Fruit fly (Drosophila melanogaster): Measurements from ENCODE around the gene mid.

mid gene

dm6 chr2L:5421570-5422004 is 39.9 kb upstream of the mid start:
- TF ChIP-seq CG31224 (GFP tag; IDR thresholded peaks at IDR 0.05) (no peak), Hand (GFP tag; optimal IDR thresholded peaks at IDR 0.05) (no peak), phol (tag; optimal IDR thresholded peaks at IDR 0.05) (peak; percentile 41), stwl (tag; optimal IDR thresholded peaks at IDR 0.05) (no peak), Kr (GFP tag; optimal IDR thresholded peaks at IDR 0.05) (no peak), slbo (GFP tag; IDR thresholded peaks at IDR 0.05) (no peak), Asciz (GFP tag; optimal IDR thresholded peaks at IDR 0.05) (no peak), tup (GFP tag; optimal IDR thresholded peaks at IDR 0.05) (no peak), Bdp1 (GFP tag; optimal IDR thresholded peaks at IDR 0.05) (no peak), CG1832 (GFP tag; optimal IDR thresholded peaks at IDR 0.05) (peak; percentile 80), ci (GFP tag; IDR thresholded peaks at IDR 0.05) (no peak), jing (GFP tag; optimal IDR thresholded peaks at IDR 0.05) (no peak), CG3163 (GFP tag; optimal IDR thresholded peaks at IDR 0.05) (no peak), sens-2 (GFP tag; IDR thresholded peaks at IDR 0.05) (no peak), CG16863 (GFP tag; optimal IDR thresholded peaks at IDR 0.05) (no peak), Dp (GFP tag; optimal IDR thresholded peaks at IDR 0.05) (no peak), Gug (GFP tag; IDR thresholded peaks at IDR 0.05) (no peak), CG9437 (GFP tag; optimal IDR thresholded peaks at IDR 0.05) (no peak), CG30020 (tag; optimal IDR thresholded peaks at IDR 0.05) (no peak), Lhr (GFP tag; optimal IDR thresholded peaks at IDR 0.05) (no peak), CG7357 (GFP tag; IDR thresholded peaks at IDR 0.05) (no peak), nerfin-1 (tag; optimal IDR thresholded peaks at IDR 0.05) (peak; percentile 9), Hsf (GFP tag; optimal IDR thresholded peaks at IDR 0.05) (no peak), amos (GFP tag; IDR thresholded peaks at IDR 0.05; ENCODE audit: partially characterized antibody) (peak; percentile 37; the same call in 1 of the 2 replicates), CG9817 (tag; optimal IDR thresholded peaks at IDR 0.05) (no peak), Sin3A (optimal IDR thresholded peaks at IDR 0.05) (no peak), CG8290 (GFP tag; optimal IDR thresholded peaks at IDR 0.05) (no peak), CG8290 (tag; optimal IDR thresholded peaks at IDR 0.05) (no peak), esg (GFP tag; conservative IDR thresholded peaks at IDR 0.05) (no peak), Dek (tag; optimal IDR thresholded peaks at IDR 0.05) (no peak), usp (GFP tag; optimal IDR thresholded peaks at IDR 0.05) (no peak), Awh (GFP tag; IDR thresholded peaks at IDR 0.05) (no peak), bbx (GFP tag; IDR thresholded peaks at IDR 0.05; ENCODE audit: partially characterized antibody) (no peak; the same call in 1 of the 2 replicates), cas (GFP tag; IDR thresholded peaks at IDR 0.05) (no peak), CG15514 (GFP tag; optimal IDR thresholded peaks at IDR 0.05) (no peak), cad (GFP tag; optimal IDR thresholded peaks at IDR 0.05) (no peak), PHDP (tag; optimal IDR thresholded peaks at IDR 0.05) (no peak), ro (GFP tag; IDR thresholded peaks at IDR 0.05) (no peak), CG10654 (GFP tag; optimal IDR thresholded peaks at IDR 0.05) (no peak), HLH4C (GFP tag; IDR thresholded peaks at IDR 0.05; ENCODE audit: partially characterized antibody) (no peak), fd64A (GFP tag; optimal IDR thresholded peaks at IDR 0.05) (no peak), org-1 (GFP tag; optimal IDR thresholded peaks at IDR 0.05) (no peak), CG2199 (GFP tag; IDR thresholded peaks at IDR 0.05) (no peak), CG8478 (optimal IDR thresholded peaks at IDR 0.05) (peak; percentile 59), sens (GFP tag) (peak; percentile 50), zen2 (GFP tag; IDR thresholded peaks at IDR 0.05; ENCODE audit: partially characterized antibody) (no peak), CG12219 (GFP tag; optimal IDR thresholded peaks at IDR 0.05) (no peak), Tbp (GFP tag; optimal IDR thresholded peaks at IDR 0.05) (no peak), Trl (optimal IDR thresholded peaks at IDR 0.05) (peak; percentile 33 to 45), Trl (GFP tag; optimal IDR thresholded peaks at IDR 0.05) (no peak), ttk (GFP tag; IDR thresholded peaks at IDR 0.05) (no peak), CG11456 (GFP tag; IDR thresholded peaks at IDR 0.05) (no peak), CG12236 (GFP tag; optimal IDR thresholded peaks at IDR 0.05) (no peak), CG18262 (tag; optimal IDR thresholded peaks at IDR 0.05) (no peak)

Measured in whole organism, embryonic.